Worm (Caenorhabditis elegans) whole organism, late embryonic: Measurements from ENCODE around the gene F36D4.5.

Source experiments
- C38D4.7 ChIP-seq: fragments of 200-800 bp; sonication (Bioruptor generic); optimal IDR thresholded peaks from 2 replicates; lab custom pipeline; 2018; ENCODE audit warnings: mild to moderate bottlenecking, missing genetic modification characterization, moderate library complexity, missing compliant biosample characterization
- F13H6.1 ChIP-seq: sonication (generic microtip); optimal IDR thresholded peaks from 2 replicates; lab custom pipeline; 2016; ENCODE audit warnings: missing genetic modification characterization, missing compliant biosample characterization
- T23F11.4 ChIP-seq: fragments of 200-800 bp; sonication (Bioruptor generic); optimal IDR thresholded peaks from 2 replicates; lab custom pipeline; 2018; ENCODE audit warnings: mild to moderate bottlenecking, missing genetic modification characterization, missing compliant biosample characterization
- ceh-14 ChIP-seq: sonication (generic microtip); optimal IDR thresholded peaks from 2 replicates; lab custom pipeline; 2016; ENCODE audit warnings: missing genotype, missing genetic modification characterization, missing compliant biosample characterization
- ceh-18 ChIP-seq: sonication (generic microtip); optimal IDR thresholded peaks from 2 replicates; lab custom pipeline; 2016; ENCODE audit warnings: missing genetic modification characterization, missing compliant biosample characterization
- ceh-19 ChIP-seq: fragments of 200-800 bp; sonication (Bioruptor generic); optimal IDR thresholded peaks from 2 replicates; lab custom pipeline; 2018; ENCODE audit warnings: mild to moderate bottlenecking, missing genetic modification characterization, missing compliant biosample characterization
- ceh-22 ChIP-seq: sonication (generic microtip); optimal IDR thresholded peaks from 2 replicates; lab custom pipeline; 2017; ENCODE audit warnings: missing biosample characterization, missing genetic modification characterization
- ceh-24 ChIP-seq: sonication (generic microtip); optimal IDR thresholded peaks from 2 replicates; lab custom pipeline; 2016; ENCODE audit warnings: mild to moderate bottlenecking, missing genetic modification characterization, missing compliant biosample characterization
- ceh-30 ChIP-seq: fragments of 150-350 bp; optimal IDR thresholded peaks from 2 replicates; lab custom pipeline; 2014; ENCODE audit warnings: missing biosample characterization, missing genetic modification characterization
- ceh-6 ChIP-seq: fragments of 200-800 bp; sonication (Bioruptor generic); optimal IDR thresholded peaks from 2 replicates; lab custom pipeline; 2018; ENCODE audit warnings: mild to moderate bottlenecking, missing genetic modification characterization, missing compliant biosample characterization
- ceh-9 ChIP-seq: sonication (generic microtip); optimal IDR thresholded peaks from 2 replicates; lab custom pipeline; 2016; ENCODE audit warnings: mild to moderate bottlenecking, missing genetic modification characterization, inconsistent platforms, missing compliant biosample characterization
- che-1 ChIP-seq: sonication (generic microtip); optimal IDR thresholded peaks from 2 replicates; lab custom pipeline; 2016; ENCODE audit warnings: mild to moderate bottlenecking, missing genetic modification characterization, missing compliant biosample characterization
- dmd-4 ChIP-seq: sonication (generic microtip); optimal IDR thresholded peaks from 2 replicates; lab custom pipeline; 2016; ENCODE audit warnings: borderline replicate concordance, missing genetic modification characterization, missing compliant biosample characterization
- elt-2 ChIP-seq: sonication (generic microtip); optimal IDR thresholded peaks from 2 replicates; lab custom pipeline; 2016; ENCODE audit warnings: missing genetic modification reagents, missing genetic modification characterization, missing compliant biosample characterization
- ets-4 ChIP-seq: sonication (generic microtip); optimal IDR thresholded peaks from 2 replicates; lab custom pipeline; 2016; ENCODE audit warnings: missing genetic modification characterization, missing compliant biosample characterization
- fkh-10 ChIP-seq: fragments of 150-350 bp; optimal IDR thresholded peaks from 2 replicates; lab custom pipeline; 2014; ENCODE audit warnings: missing biosample characterization, missing genetic modification reagents, missing genetic modification characterization
- fkh-6 ChIP-seq: sonication (generic microtip); optimal IDR thresholded peaks from 2 replicates; lab custom pipeline; 2016; ENCODE audit warnings: missing genetic modification characterization, missing compliant biosample characterization
- hlh-13 ChIP-seq: fragments of 200-800 bp; sonication (Bioruptor generic); optimal IDR thresholded peaks from 2 replicates; lab custom pipeline; 2018; ENCODE audit warnings: mild to moderate bottlenecking, missing genetic modification characterization, missing compliant biosample characterization
- hlh-30 ChIP-seq: sonication (generic microtip); optimal IDR thresholded peaks from 2 replicates; lab custom pipeline; 2017; ENCODE audit warnings: antibody characterized with exemption, missing genetic modification characterization, missing compliant biosample characterization; ENCODE audit not compliant: insufficient read depth
- lim-6 ChIP-seq: sonication (generic microtip); optimal IDR thresholded peaks from 2 replicates; lab custom pipeline; 2016; ENCODE audit warnings: missing genetic modification characterization, missing compliant biosample characterization
- mec-3 ChIP-seq: sonication (generic microtip); optimal IDR thresholded peaks from 2 replicates; lab custom pipeline; 2016; ENCODE audit warnings: borderline replicate concordance, missing genetic modification characterization, missing compliant biosample characterization
- nhr-11 ChIP-seq: fragments of 150-350 bp; optimal IDR thresholded peaks from 2 replicates; lab custom pipeline; 2014; ENCODE audit warnings: missing biosample characterization, missing genetic modification characterization
- nhr-232 ChIP-seq: sonication (generic microtip); optimal IDR thresholded peaks from 2 replicates; lab custom pipeline; 2016; ENCODE audit warnings: missing genetic modification characterization, missing compliant biosample characterization
- npax-4 ChIP-seq: sonication (generic microtip); optimal IDR thresholded peaks from 2 replicates; lab custom pipeline; 2016; ENCODE audit warnings: missing genetic modification characterization, missing compliant biosample characterization
- odd-2 ChIP-seq: sonication (generic microtip); optimal IDR thresholded peaks from 2 replicates; lab custom pipeline; 2017; ENCODE audit warnings: antibody characterized with exemption, mild to moderate bottlenecking, missing genetic modification characterization, missing compliant biosample characterization
- pat-9 ChIP-seq: fragments of 200-800 bp; sonication (Bioruptor generic); optimal IDR thresholded peaks from 2 replicates; lab custom pipeline; 2018; ENCODE audit warnings: mild to moderate bottlenecking, missing genetic modification characterization, moderate library complexity, missing compliant biosample characterization
- pha-2 ChIP-seq: sonication (generic microtip); optimal IDR thresholded peaks from 2 replicates; lab custom pipeline; 2017; ENCODE audit warnings: mild to moderate bottlenecking, missing genetic modification characterization, missing compliant biosample characterization
- pha-4 ChIP-seq: fragments of 150-350 bp; optimal IDR thresholded peaks from 2 replicates; lab custom pipeline; 2018; ENCODE audit warnings: missing biosample characterization, missing genetic modification reagents, missing genetic modification characterization
- pqm-1 ChIP-seq: sonication (generic microtip); optimal IDR thresholded peaks from 2 replicates; lab custom pipeline; 2016; ENCODE audit warnings: missing genetic modification characterization, missing compliant biosample characterization
- ref-2 ChIP-seq: sonication (generic microtip); optimal IDR thresholded peaks from 2 replicates; lab custom pipeline; 2016; ENCODE audit warnings: missing genetic modification characterization, missing compliant biosample characterization
- rnt-1 ChIP-seq: sonication (generic microtip); optimal IDR thresholded peaks from 2 replicates; lab custom pipeline; 2016; ENCODE audit warnings: missing genetic modification characterization, missing compliant biosample characterization
- sox-2 ChIP-seq: fragments of 200-800 bp; sonication (Bioruptor generic); IDR thresholded peaks from 2 replicates; pipeline ENCODE4 v1.3.6; 2022; ENCODE audit warnings: missing genetic modification reagents, missing genetic modification characterization, missing compliant biosample characterization
- tbx-2 ChIP-seq: sonication (generic microtip); optimal IDR thresholded peaks from 2 replicates; lab custom pipeline; 2016; ENCODE audit warnings: missing genetic modification characterization, missing compliant biosample characterization
- ttx-3 ChIP-seq: sonication (generic microtip); optimal IDR thresholded peaks from 2 replicates; lab custom pipeline; 2016; ENCODE audit warnings: missing genetic modification reagents, missing genetic modification characterization, missing compliant biosample characterization
- unc-3 ChIP-seq, 2 experiments: fragments of 200-800 bp in 1 of 2; sonication (Bioruptor generic) in 1 of 2; sonication (generic microtip) in 1 of 2; conservative IDR thresholded peaks in 1 of 2; optimal IDR thresholded peaks in 1 of 2; 2 replicates each; pipeline versions ENCODE4 v1.3.6 to Lab custom; 2016 to 2022; ENCODE audit warnings: missing compliant biosample characterization in 2 of 2, missing genetic modification characterization in 2 of 2, missing genetic modification reagents in 1 of 2
- unc-55 ChIP-seq: sonication (generic microtip); optimal IDR thresholded peaks from 2 replicates; lab custom pipeline; 2017; ENCODE audit warnings: missing biosample characterization, missing genetic modification reagents, missing genetic modification characterization
- unc-86 ChIP-seq: sonication (generic microtip); optimal IDR thresholded peaks from 2 replicates; lab custom pipeline; 2016; ENCODE audit warnings: missing genetic modification characterization, missing compliant biosample characterization
- zip-5 ChIP-seq: sonication (generic microtip); optimal IDR thresholded peaks from 2 replicates; lab custom pipeline; 2016; ENCODE audit warnings: missing genetic modification characterization, missing compliant biosample characterization
- ztf-16 ChIP-seq: sonication (generic microtip); optimal IDR thresholded peaks from 2 replicates; lab custom pipeline; 2017; ENCODE audit warnings: missing genetic modification characterization, missing compliant biosample characterization

F36D4.5 gene

ce11 chrV:9462605-9463004 is 37.0 kb upstream of the F36D4.5 start, which contains the start of gene F07D3.3:
Gene F07D3.3 (minus strand): TSS chrV:9462705.
- TF ChIP-seq ceh-9 (no peak), zip-5 (tag; lab: Kevin White, UChicago) (no peak), tbx-2 (tag; lab: Kevin White, UChicago) (no peak), ceh-22 (tag; lab: Kevin White, UChicago) (no peak), hlh-13 (no peak)

ce11 chrV:9457535-9457934 is 31.9 kb upstream of the F36D4.5 start:
- TF ChIP-seq fkh-6 (no peak), hlh-30 (tag; lab: Kevin White, UChicago) (no peak), C38D4.7 (GFP tag; lab: Kevin White, UChicago) (no peak), unc-86 (tag; lab: Kevin White, UChicago) (no peak), pha-2 (no peak), ceh-24 (no peak)

ce11 chrV:9453933-9454332 is 28.3 kb upstream of the F36D4.5 start:
- no peak for TF ChIP-seq T23F11.4 (GFP tag; lab: Kevin White, UChicago)
- no peak for TF ChIP-seq ceh-6
- no peak for TF ChIP-seq unc-55
- TF ChIP-seq pqm-1 (tag; lab: Kevin White, UChicago): no peak
- TF ChIP-seq odd-2 (tag; lab: Kevin White, UChicago): no peak
- TF ChIP-seq ttx-3 (tag; lab: Kevin White, UChicago): no peak
- TF ChIP-seq elt-2 (tag; lab: Kevin White, UChicago): peak; percentile 85
- no peak for TF ChIP-seq unc-3 (GFP tag; conservative IDR thresholded peaks at IDR 0.05; lab: Robert Waterston, UW)
- no peak for TF ChIP-seq unc-3 (tag; optimal IDR thresholded peaks at IDR 0.05; lab: Kevin White, UChicago)

- TF ChIP-seq che-1 (tag; lab: Kevin White, UChicago): no peak
- TF ChIP-seq ceh-18: no peak
- TF ChIP-seq sox-2 (GFP tag; lab: Robert Waterston, UW): no peak
- TF ChIP-seq pqm-1 (tag; lab: Kevin White, UChicago): no peak
- TF ChIP-seq mec-3 (tag; lab: Kevin White, UChicago): no peak
- no peak for TF ChIP-seq ztf-16 (tag; lab: Kevin White, UChicago)
- TF ChIP-seq ceh-30 (tag; lab: Kevin White, UChicago): no peak
- no peak for TF ChIP-seq ceh-14
- no peak for TF ChIP-seq rnt-1 (tag; lab: Kevin White, UChicago)
- TF ChIP-seq ceh-19: no peak
- TF ChIP-seq fkh-10 (GFP tag; lab: Kevin White, UChicago): no peak
- TF ChIP-seq tbx-2 (tag; lab: Kevin White, UChicago): no peak
- no peak for TF ChIP-seq ceh-24
- no peak for TF ChIP-seq unc-86 (tag; lab: Kevin White, UChicago)
- TF ChIP-seq, all 69 proteins: peak for 0
These were observed 27.7 kb upstream of the F36D4.5 start for ce11 chrV:9453333-9453732.

ce11 chrV:9451485-9451884 is 25.9 kb upstream of the F36D4.5 start:
- TF ChIP-seq dmd-4 (tag; lab: Kevin White, UChicago) (no peak), F13H6.1 (tag; lab: Kevin White, UChicago) (no peak), pat-9 (no peak), tbx-2 (tag; lab: Kevin White, UChicago) (no peak), ceh-9 (no peak), ceh-6 (no peak), hlh-30 (tag; lab: Kevin White, UChicago) (no peak), ceh-19 (no peak), pha-4 (tag; lab: Kevin White, UChicago) (no peak), unc-86 (tag; lab: Kevin White, UChicago) (no peak), ref-2 (tag; lab: Kevin White, UChicago) (no peak), ets-4 (tag; lab: Kevin White, UChicago) (no peak), lim-6 (tag; lab: Kevin White, UChicago) (no peak), npax-4 (tag; lab: Kevin White, UChicago) (no peak), nhr-11 (no peak), nhr-232 (no peak)
